Worm (Caenorhabditis elegans): ENCODE results near the gene decr-1.1.

Gene decr-1.1

DNA sequence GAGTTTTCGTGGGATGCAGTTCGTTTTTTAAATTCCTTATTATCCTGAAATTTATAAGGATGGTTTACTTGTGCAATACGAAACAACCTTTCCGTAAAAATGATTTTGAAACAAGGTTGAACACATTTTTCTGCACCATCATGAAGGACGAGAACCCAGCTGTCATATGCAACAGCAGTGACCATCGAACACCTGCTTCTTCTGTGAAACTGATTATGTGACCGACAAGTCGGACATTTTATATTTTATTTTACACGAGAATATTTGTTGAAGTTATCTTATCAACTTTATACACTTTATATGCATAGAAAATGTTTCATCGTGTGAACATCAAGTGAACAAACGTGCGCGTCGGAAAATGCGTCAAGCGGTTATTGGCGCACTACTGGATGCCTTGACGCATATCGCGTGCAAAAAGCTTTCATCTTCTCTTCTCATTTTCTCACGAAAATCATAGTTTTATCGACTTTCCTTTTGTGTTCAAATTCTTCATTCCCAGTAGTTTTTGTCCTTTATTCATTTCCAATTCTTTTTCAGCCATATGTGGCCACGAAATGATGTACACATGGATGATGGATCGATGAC, 36.7 kb downstream of the decr-1.1 start, which contains the start of gene sel-10:
Gene sel-10, plus strand, starts transcription at position 538 of the 585 bp plus-strand sequence.
- TF ChIP-seq C08G9.2 (tag; optimal IDR thresholded peaks at IDR 0.05): no peak
- TF ChIP-seq che-1 (tag; optimal IDR thresholded peaks at IDR 0.05): no peak
- peak; percentile 33 for TF ChIP-seq ceh-31 (tag; optimal IDR thresholded peaks at IDR 0.05)
- TF ChIP-seq pqm-1 (tag; optimal IDR thresholded peaks at IDR 0.05): no peak
- peak; percentile 25 for TF ChIP-seq nfya-1 (tag; optimal IDR thresholded peaks at IDR 0.05)
- TF ChIP-seq ceh-48 (tag; optimal IDR thresholded peaks at IDR 0.05): peak; percentile 7
- TF ChIP-seq rnt-1 (tag; optimal IDR thresholded peaks at IDR 0.05): peak; percentile 11
- TF ChIP-seq elt-2 (tag; optimal IDR thresholded peaks at IDR 0.05): peak; percentile 41
- peak; percentile 19 for TF ChIP-seq tbx-2 (tag; optimal IDR thresholded peaks at IDR 0.05)

DNA sequence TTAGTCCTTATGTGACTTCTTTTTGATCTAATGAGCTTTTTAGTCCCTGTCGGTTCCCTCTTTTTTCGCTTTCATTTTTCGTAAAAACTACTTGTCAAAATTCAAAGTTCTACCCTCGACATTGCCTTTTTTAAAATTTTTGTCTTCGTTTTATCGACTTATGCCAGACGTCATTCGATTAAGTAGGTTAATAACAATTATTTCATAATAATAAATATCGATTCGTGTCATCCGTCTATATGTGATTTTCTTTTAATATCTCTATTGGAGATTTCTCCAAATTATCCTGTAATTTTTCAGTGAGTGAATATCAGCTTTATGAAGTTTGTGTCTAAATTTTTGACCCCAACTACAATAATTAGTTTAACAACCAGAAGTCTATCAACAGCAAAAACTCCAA, 40.6 kb downstream of the decr-1.1 start, which contains the start of gene hpo-31:
Gene hpo-31, plus strand, starts transcription at position 301 of the 400 bp plus-strand sequence.
- TF ChIP-seq ceh-9 (tag; optimal IDR thresholded peaks at IDR 0.05): no peak
- no peak for TF ChIP-seq elt-4 (tag; optimal IDR thresholded peaks at IDR 0.05)
- TF ChIP-seq rnt-1 (tag; optimal IDR thresholded peaks at IDR 0.05): no peak
- TF ChIP-seq pros-1 (tag; optimal IDR thresholded peaks at IDR 0.05): no peak
- TF ChIP-seq unc-55 (GFP tag; optimal IDR thresholded peaks at IDR 0.05): no peak
- no peak for TF ChIP-seq tbx-2 (tag; optimal IDR thresholded peaks at IDR 0.05)
- no peak for TF ChIP-seq unc-86 (tag; optimal IDR thresholded peaks at IDR 0.05)
- no peak for TF ChIP-seq ceh-6 (GFP tag; optimal IDR thresholded peaks at IDR 0.05)
- TF ChIP-seq ets-4 (tag; optimal IDR thresholded peaks at IDR 0.05): no peak
- TF ChIP-seq pag-3 (tag; optimal IDR thresholded peaks at IDR 0.05; ENCODE audit: borderline replicate concordance): no peak
- TF ChIP-seq madf-2 (tag; optimal IDR thresholded peaks at IDR 0.05): no peak
- no peak for TF ChIP-seq sox-4 (tag; optimal IDR thresholded peaks at IDR 0.05)
- TF ChIP-seq F13H6.1 (tag; optimal IDR thresholded peaks at IDR 0.05): no peak

DNA sequence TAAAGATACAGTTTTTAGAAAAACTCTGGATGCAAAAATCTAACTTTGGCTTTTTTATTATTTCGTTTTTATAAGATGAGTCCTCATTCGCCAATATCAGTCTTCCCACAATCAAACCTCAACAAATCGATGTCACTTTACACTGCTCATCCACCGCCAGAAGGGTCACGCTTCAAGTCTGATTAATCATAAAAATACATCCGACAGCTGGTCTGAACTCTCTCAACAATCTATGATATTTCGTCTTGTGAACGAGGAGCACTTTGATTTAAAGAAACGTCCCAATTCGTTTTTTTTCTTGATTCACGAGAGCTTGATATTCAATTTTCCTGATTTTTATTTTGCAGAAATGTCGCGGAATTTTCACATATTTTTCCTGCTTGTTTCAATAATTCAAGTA, 45.7 kb downstream of the decr-1.1 start, which contains the start of gene nrf-5:
Gene nrf-5, plus strand, starts transcription at position 348 of the 400 bp plus-strand sequence.
- TF ChIP-seq hlh-8 (tag; optimal IDR thresholded peaks at IDR 0.05) (no peak), ceh-30 (tag; optimal IDR thresholded peaks at IDR 0.05) (no peak), lim-6 (tag; optimal IDR thresholded peaks at IDR 0.05) (no peak), eyg-1 (tag; optimal IDR thresholded peaks at IDR 0.05) (no peak), dve-1 (tag; optimal IDR thresholded peaks at IDR 0.05) (no peak), tbx-7 (tag; optimal IDR thresholded peaks at IDR 0.05) (no peak), rnt-1 (tag; optimal IDR thresholded peaks at IDR 0.05) (no peak), unc-55 (GFP tag; optimal IDR thresholded peaks at IDR 0.05) (peak; percentile 14)

DNA sequence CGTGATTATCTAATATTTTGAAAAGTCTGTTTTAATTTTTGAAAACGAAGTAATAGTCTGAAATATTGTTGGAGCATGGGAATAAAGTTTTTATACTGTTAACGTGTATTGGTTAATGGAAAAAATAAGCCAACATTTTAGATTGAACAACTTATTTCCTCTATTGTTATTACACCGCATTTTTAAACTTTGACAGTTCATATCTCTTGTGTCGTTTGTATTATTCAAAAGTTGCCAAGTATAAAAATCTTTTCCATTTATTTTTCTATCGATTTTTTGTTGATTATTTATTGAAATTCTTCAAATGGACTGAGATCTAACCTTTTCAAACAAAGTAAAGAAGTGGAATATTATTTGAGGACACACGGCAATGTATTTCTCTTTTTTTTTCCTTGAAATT, 48.6 kb downstream of the decr-1.1 start, which contains the start of gene str-165:
Gene str-165, plus strand, starts transcription at position 301 of the 400 bp plus-strand sequence.
- TF ChIP-seq ceh-31 (tag; optimal IDR thresholded peaks at IDR 0.05) (no peak), npax-4 (tag; optimal IDR thresholded peaks at IDR 0.05) (no peak), lin-11 (tag; optimal IDR thresholded peaks at IDR 0.05) (no peak), ceh-2 (tag; optimal IDR thresholded peaks at IDR 0.05) (no peak), K09A11.1 (tag; optimal IDR thresholded peaks at IDR 0.05; ENCODE audit: insufficient read depth) (no peak), ztf-16 (tag; optimal IDR thresholded peaks at IDR 0.05) (no peak), nhr-11 (tag; optimal IDR thresholded peaks at IDR 0.05) (no peak), ceh-6 (GFP tag; optimal IDR thresholded peaks at IDR 0.05) (no peak)
